Worm (Caenorhabditis elegans) whole organism, L4 larva: ENCODE results near the gene H01G02.4.
A peak's percentile ranks its signal among the peaks of the same experiment; 100 is the strongest.

Experiments used
- F10B5.3 ChIP-seq: sonication (generic microtip); optimal IDR thresholded peaks from 2 replicates; lab custom pipeline; 2016; ENCODE audit warnings: mild to moderate bottlenecking, missing genetic modification characterization, missing compliant biosample characterization
- F26F4.8 ChIP-seq: fragments of 200-800 bp; sonication (Bioruptor generic); conservative IDR thresholded peaks from 2 replicates; pipeline ENCODE4 v1.3.6; 2022; ENCODE audit warnings: missing genetic modification characterization, missing compliant biosample characterization
- F44E2.7 ChIP-seq: fragments of 200-800 bp; sonication (Bioruptor generic); IDR thresholded peaks from 2 replicates; pipeline ENCODE4 v2.1.2; 2022; ENCODE audit warnings: missing genetic modification characterization, missing compliant biosample characterization
- F49E8.2 ChIP-seq: sonication (generic microtip); optimal IDR thresholded peaks from 2 replicates; lab custom pipeline; 2016; ENCODE audit warnings: missing compliant biosample characterization, mild to moderate bottlenecking, missing genetic modification characterization, borderline replicate concordance
- T20F7.1 ChIP-seq: fragments of 200-800 bp; sonication (Bioruptor generic); optimal IDR thresholded peaks from 2 replicates; lab custom pipeline; 2018; ENCODE audit warnings: mild to moderate bottlenecking, missing genetic modification characterization, missing compliant biosample characterization
- Y48G9A.11 ChIP-seq: fragments of 200-800 bp; sonication (Bioruptor generic); IDR thresholded peaks from 2 replicates; pipeline ENCODE4 v1.3.6; 2022; ENCODE audit warnings: missing genetic modification reagents, missing genetic modification characterization, missing compliant biosample characterization
- Y75B8A.6 ChIP-seq: fragments of 200-800 bp; sonication (Bioruptor generic); IDR thresholded peaks from 2 replicates; pipeline ENCODE4 v1.3.6; 2022; ENCODE audit warnings: missing genetic modification reagents, missing genetic modification characterization, missing compliant biosample characterization
- ZK337.2 ChIP-seq: fragments of 200-800 bp; sonication (Bioruptor generic); IDR thresholded peaks from 2 replicates; pipeline ENCODE4 v1.3.6; 2022; ENCODE audit warnings: missing genetic modification reagents, missing genetic modification characterization, missing compliant biosample characterization
- ama-1 ChIP-seq: fragments of 150-350 bp; optimal IDR thresholded peaks from 2 replicates; lab custom pipeline; 2014; ENCODE audit warnings: inconsistent platforms, mixed read lengths
- arid-1 ChIP-seq: fragments of 200-800 bp; sonication (Bioruptor generic); conservative IDR thresholded peaks from 2 replicates; pipeline ENCODE4 v1.3.6; 2022; ENCODE audit warnings: missing genetic modification reagents, missing genetic modification characterization, missing compliant biosample characterization
- attf-4 ChIP-seq: sonication (generic microtip); optimal IDR thresholded peaks from 3 replicates; lab custom pipeline; 2017; ENCODE audit warnings: missing biosample characterization, missing genetic modification characterization
- ceh-20 ChIP-seq: fragments of 200-800 bp; sonication (Bioruptor generic); IDR thresholded peaks from 2 replicates; pipeline ENCODE4 v1.3.6; 2022; ENCODE audit warnings: missing genetic modification reagents, missing genetic modification characterization, missing compliant biosample characterization
- ceh-62 ChIP-seq: sonication (generic microtip); optimal IDR thresholded peaks from 2 replicates; lab custom pipeline; 2017; ENCODE audit warnings: missing biosample characterization, missing genetic modification characterization
- ceh-82 ChIP-seq: sonication (generic microtip); optimal IDR thresholded peaks from 2 replicates; lab custom pipeline; 2017; ENCODE audit warnings: missing biosample characterization, missing genetic modification characterization
- ces-1 ChIP-seq: fragments of 150-350 bp; sonication (generic microtip); optimal IDR thresholded peaks from 4 replicates; lab custom pipeline; 2014; ENCODE audit warnings: missing biosample characterization, missing genetic modification reagents, missing genetic modification characterization
- cey-2 ChIP-seq: sonication (generic microtip); optimal IDR thresholded peaks from 3 replicates; lab custom pipeline; 2017; ENCODE audit warnings: missing genetic modification characterization, mild to moderate bottlenecking, missing compliant biosample characterization, antibody characterized with exemption, borderline replicate concordance; ENCODE audit not compliant: insufficient read depth
- daf-12 ChIP-seq: fragments of 150-350 bp; optimal IDR thresholded peaks from 2 replicates; lab custom pipeline; 2014; ENCODE audit warnings: missing biosample characterization, missing genetic modification reagents, missing genetic modification characterization
- daf-19 ChIP-seq: fragments of 200-800 bp; sonication (Bioruptor generic); conservative IDR thresholded peaks from 2 replicates; pipeline ENCODE4 v1.3.6; 2022; ENCODE audit warnings: missing genetic modification characterization, missing compliant biosample characterization
- daf-8 ChIP-seq: fragments of 200-800 bp; sonication (Bioruptor generic); IDR thresholded peaks from 2 replicates; pipeline ENCODE4 v1.3.6; 2022; ENCODE audit warnings: missing genetic modification characterization, missing compliant biosample characterization
- dmd-8 ChIP-seq: fragments of 200-800 bp; sonication (Bioruptor generic); IDR thresholded peaks from 2 replicates; pipeline ENCODE4 v1.3.6; 2022; ENCODE audit warnings: missing genetic modification characterization, missing compliant biosample characterization
- egl-27 ChIP-seq: sonication (generic microtip); optimal IDR thresholded peaks from 3 replicates; lab custom pipeline; 2017; ENCODE audit warnings: missing biosample characterization, missing genetic modification reagents, missing genetic modification characterization
- egl-43 ChIP-seq: fragments of 200-800 bp; sonication (Bioruptor generic); IDR thresholded peaks from 2 replicates; pipeline ENCODE4 v1.3.6; 2022; ENCODE audit warnings: missing genetic modification reagents, missing genetic modification characterization, missing compliant biosample characterization
- gei-8 ChIP-seq: fragments of 200-800 bp; sonication (Bioruptor generic); optimal IDR thresholded peaks from 2 replicates; lab custom pipeline; 2018; ENCODE audit warnings: mild to moderate bottlenecking, missing genetic modification characterization, missing compliant biosample characterization
- jun-1 ChIP-seq: fragments of 150-350 bp; optimal IDR thresholded peaks from 2 replicates; lab custom pipeline; 2014; ENCODE audit warnings: missing biosample characterization, missing genetic modification reagents, missing genetic modification characterization
- lim-7 ChIP-seq: fragments of 200-800 bp; sonication (Bioruptor generic); IDR thresholded peaks from 2 replicates; pipeline ENCODE4 v1.3.6; 2022; ENCODE audit warnings: missing genetic modification characterization, missing compliant biosample characterization
- lin-13 ChIP-seq: fragments of 150-350 bp; optimal IDR thresholded peaks from 2 replicates; lab custom pipeline; 2014; ENCODE audit warnings: missing biosample characterization, missing genetic modification reagents, missing genetic modification characterization
- lin-38 ChIP-seq: fragments of 200-800 bp; sonication (Bioruptor generic); IDR thresholded peaks from 2 replicates; pipeline ENCODE4 v1.3.6; 2022; ENCODE audit warnings: missing genetic modification reagents, missing genetic modification characterization, missing compliant biosample characterization
- lsy-2 ChIP-seq, 2 experiments: fragments of 150-350 bp in 1 of 2; sonication (generic microtip) in 1 of 2; optimal IDR thresholded peaks; 2 replicates each; lab custom pipeline; 2014 to 2017; ENCODE audit warnings: missing biosample characterization in 2 of 2, missing genetic modification characterization in 2 of 2
- madf-5 ChIP-seq, 2 experiments: fragments of 200-800 bp; sonication (Bioruptor generic); IDR thresholded peaks; 2 replicates each; pipeline ENCODE4 v1.3.6; 2022; ENCODE audit warnings: missing compliant biosample characterization in 2 of 2, missing genetic modification characterization in 2 of 2
- mdl-1 ChIP-seq, 2 experiments: fragments of 150-350 bp in 1 of 2; sonication (generic microtip) in 1 of 2; optimal IDR thresholded peaks; 2 replicates each; lab custom pipeline; 2014 to 2017; ENCODE audit warnings: missing biosample characterization in 2 of 2, missing genetic modification characterization in 2 of 2
- mxl-2 ChIP-seq: fragments of 200-800 bp; sonication (Bioruptor generic); conservative IDR thresholded peaks from 2 replicates; pipeline ENCODE4 v1.3.6; 2022; ENCODE audit warnings: missing genetic modification reagents, missing genetic modification characterization, missing compliant biosample characterization
- mxl-3 ChIP-seq: fragments of 200-800 bp; sonication (Bioruptor generic); optimal IDR thresholded peaks from 2 replicates; lab custom pipeline; 2018; ENCODE audit warnings: mild to moderate bottlenecking, missing genetic modification characterization, missing compliant biosample characterization
- nhr-102 ChIP-seq: sonication (generic microtip); optimal IDR thresholded peaks from 2 replicates; lab custom pipeline; 2016; ENCODE audit warnings: mild to moderate bottlenecking, missing genetic modification characterization, moderate library complexity, missing compliant biosample characterization
- nhr-11 ChIP-seq: fragments of 150-350 bp; optimal IDR thresholded peaks from 2 replicates; lab custom pipeline; 2014; ENCODE audit warnings: missing biosample characterization, missing genetic modification characterization
- nhr-25 ChIP-seq: sonication (generic microtip); optimal IDR thresholded peaks from 2 replicates; lab custom pipeline; 2017; ENCODE audit warnings: missing genetic modification characterization, mild to moderate bottlenecking, missing compliant biosample characterization, antibody characterized with exemption, moderate library complexity, borderline replicate concordance; ENCODE audit not compliant: insufficient read depth
- nhr-28 ChIP-seq: fragments of 150-350 bp; optimal IDR thresholded peaks from 2 replicates; lab custom pipeline; 2014; ENCODE audit warnings: missing biosample characterization, missing genetic modification characterization
- nhr-41 ChIP-seq: fragments of 200-800 bp; sonication (Bioruptor generic); IDR thresholded peaks from 2 replicates; pipeline ENCODE4 v1.3.6; 2022; ENCODE audit warnings: missing genetic modification reagents, missing genetic modification characterization, missing compliant biosample characterization
- nhr-42 ChIP-seq: fragments of 200-800 bp; sonication (Bioruptor generic); IDR thresholded peaks from 2 replicates; pipeline ENCODE4 v1.3.6; 2022; ENCODE audit warnings: missing genetic modification characterization, missing compliant biosample characterization
- nhr-48 ChIP-seq: sonication (generic microtip); optimal IDR thresholded peaks from 2 replicates; lab custom pipeline; 2016; ENCODE audit warnings: mild to moderate bottlenecking, missing genetic modification characterization, missing compliant biosample characterization
- pqm-1 ChIP-seq: sonication (generic microtip); optimal IDR thresholded peaks from 2 replicates; lab custom pipeline; 2017; ENCODE audit warnings: missing biosample characterization, missing genetic modification characterization
- skn-1 ChIP-seq: fragments of 150-350 bp; optimal IDR thresholded peaks from 2 replicates; lab custom pipeline; 2014; ENCODE audit warnings: missing biosample characterization, missing genetic modification characterization
- snpc-4 ChIP-seq: fragments of 150-350 bp; optimal IDR thresholded peaks from 2 replicates; lab custom pipeline; 2014; ENCODE audit warnings: missing biosample characterization, missing genetic modification characterization
- spr-1 ChIP-seq: sonication (generic microtip); optimal IDR thresholded peaks from 2 replicates; lab custom pipeline; 2016; ENCODE audit warnings: mild to moderate bottlenecking, missing genetic modification characterization, missing compliant biosample characterization
- spr-3 ChIP-seq: fragments of 200-800 bp; sonication (Bioruptor generic); optimal IDR thresholded peaks from 2 replicates; lab custom pipeline; 2018; ENCODE audit warnings: mild to moderate bottlenecking, missing genetic modification characterization, missing compliant biosample characterization
- unc-130 ChIP-seq: sonication (generic microtip); optimal IDR thresholded peaks from 2 replicates; lab custom pipeline; 2016; ENCODE audit warnings: missing genetic modification reagents, missing genetic modification characterization, missing compliant biosample characterization
- unc-39 ChIP-seq: sonication (generic microtip); optimal IDR thresholded peaks from 2 replicates; lab custom pipeline; 2017; ENCODE audit warnings: missing biosample characterization, missing genetic modification characterization
- unc-62 ChIP-seq, 3 experiments: fragments of 150-350 bp in 1 of 3; sonication (generic microtip); optimal IDR thresholded peaks in 2 of 3; peaks in 1 of 3; 1 replicate in 1 of 3; 2 replicates in 2 of 3; lab custom pipeline; 2014 to 2017; ENCODE audit warnings: missing biosample characterization in 3 of 3, missing genetic modification characterization in 3 of 3, missing genetic modification reagents in 3 of 3, missing genotype in 1 of 3
- zag-1 ChIP-seq: fragments of 150-350 bp; optimal IDR thresholded peaks from 2 replicates; lab custom pipeline; 2014; ENCODE audit warnings: missing biosample characterization, missing genetic modification characterization
- zip-2 ChIP-seq: fragments of 150-350 bp; optimal IDR thresholded peaks from 2 replicates; lab custom pipeline; 2014; ENCODE audit warnings: missing biosample characterization, missing genetic modification characterization
- ztf-11 ChIP-seq: fragments of 150-350 bp; optimal IDR thresholded peaks from 2 replicates; lab custom pipeline; 2014; ENCODE audit warnings: missing biosample characterization, missing genetic modification characterization

The H01G02.4 gene

DNA sequence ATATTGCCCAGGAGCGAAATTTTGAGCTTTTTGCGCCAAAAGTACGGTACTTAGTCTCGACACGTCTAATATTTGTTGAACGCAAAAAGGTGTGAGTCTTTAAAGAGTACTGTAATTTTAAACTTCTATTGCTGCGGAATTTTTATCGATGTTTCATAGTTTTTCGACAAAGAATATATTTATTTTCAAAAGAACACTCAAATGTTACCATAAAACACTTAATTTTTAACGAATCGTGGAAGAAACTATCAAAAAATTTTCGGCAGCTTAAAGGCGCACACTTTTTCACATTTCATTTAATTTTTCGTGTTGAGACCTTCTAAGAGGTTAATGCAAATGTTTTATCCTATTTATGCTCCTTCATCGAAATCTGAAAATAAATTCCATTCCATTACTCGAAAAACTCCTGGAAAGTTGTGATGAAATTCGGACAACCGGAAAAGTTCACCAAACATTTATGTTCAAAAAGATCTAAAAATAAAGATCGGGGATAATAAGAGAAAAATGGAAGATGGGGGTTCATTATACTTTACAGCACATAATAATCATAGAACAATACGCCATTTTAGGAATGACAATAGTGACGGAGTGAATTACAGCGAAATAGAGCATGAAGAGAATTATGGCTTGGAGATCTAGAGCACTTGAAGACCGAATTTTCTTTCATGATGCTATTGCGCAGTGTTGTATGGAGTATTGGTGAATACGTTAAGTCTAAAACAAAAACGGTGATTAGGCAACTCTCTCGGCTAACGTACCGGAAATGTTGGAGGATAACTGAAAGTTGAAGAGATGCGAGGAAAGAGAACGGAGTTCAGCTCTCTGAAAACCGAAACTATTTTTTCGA lies 17.3 kb upstream of the H01G02.4 start (continued):
- no peak for TF ChIP-seq F44E2.7 (GFP tag; lab: Robert Waterston, UW)
- TF ChIP-seq mxl-3 (GFP tag; lab: Kevin White, UChicago): no peak
- no peak for TF ChIP-seq spr-3 (GFP tag; lab: Kevin White, UChicago)
- no peak for TF ChIP-seq ceh-20 (GFP tag; lab: Robert Waterston, UW)
- TF ChIP-seq nhr-102 (tag; lab: Kevin White, UChicago): no peak
- TF ChIP-seq cey-2 (tag; lab: Kevin White, UChicago): no peak
- TF ChIP-seq mdl-1 (tag; optimal IDR thresholded peaks at IDR 0.05; lab: Kevin White, UChicago): no peak
- no peak for TF ChIP-seq Y75B8A.6 (GFP tag; lab: Robert Waterston, UW)
- peak; percentile 47 for TF ChIP-seq lin-38 (GFP tag; lab: Robert Waterston, UW)
- no peak for TF ChIP-seq nhr-41 (GFP tag; lab: Robert Waterston, UW)
- no peak for TF ChIP-seq gei-8 (GFP tag; lab: Kevin White, UChicago)
- no peak for TF ChIP-seq ces-1 (GFP tag; lab: Kevin White, UChicago)
- TF ChIP-seq snpc-4: no peak
- peak; percentile 44 for TF ChIP-seq lin-13 (GFP tag; lab: Kevin White, UChicago)
- no peak for TF ChIP-seq ZK337.2 (GFP tag; lab: Robert Waterston, UW)
- no peak for TF ChIP-seq F10B5.3 (tag; lab: Kevin White, UChicago)
- no peak for TF ChIP-seq nhr-48
- no peak for TF ChIP-seq mxl-2
- no peak for TF ChIP-seq ceh-62
- no peak for TF ChIP-seq spr-1
- no peak for TF ChIP-seq dmd-8 (GFP tag; lab: Robert Waterston, UW)
- TF ChIP-seq T20F7.1 (GFP tag; lab: Kevin White, UChicago): peak; percentile 39
- TF ChIP-seq skn-1 (tag; lab: Kevin White, UChicago): no peak
- no peak for TF ChIP-seq unc-39 (tag; lab: Kevin White, UChicago)
- no peak for TF ChIP-seq daf-8 (GFP tag; lab: Robert Waterston, UW)
- peak; percentile 3 for TF ChIP-seq unc-130 (GFP tag; lab: Kevin White, UChicago)
- peak; percentile 22; the same call in 1 of the 2 replicates for TF ChIP-seq arid-1 (GFP tag; lab: Robert Waterston, UW)
- no peak for TF ChIP-seq nhr-42
- no peak for TF ChIP-seq pqm-1 (tag; lab: Kevin White, UChicago)
- no peak for TF ChIP-seq nhr-25
- TF ChIP-seq daf-12: no peak
- TF ChIP-seq lsy-2 (tag; optimal IDR thresholded peaks at IDR 0.05; lab: Kevin White, UChicago): peak in 1 of 2 experiments; percentile 2
- TF ChIP-seq unc-62 (GFP tag; optimal IDR thresholded peaks at IDR 0.05 in 1 of 2; lab: Kevin White, UChicago): no peak
- TF ChIP-seq unc-62 (tag; optimal IDR thresholded peaks at IDR 0.05; lab: Kevin White, UChicago): no peak
- no peak for TF ChIP-seq lim-7
- no peak for TF ChIP-seq F26F4.8 (GFP tag; lab: Robert Waterston, UW)
- no peak for TF ChIP-seq attf-4
- no peak for TF ChIP-seq daf-19 (GFP tag; lab: Robert Waterston, UW)
- TF ChIP-seq ceh-82 (tag; lab: Kevin White, UChicago): no peak
- no peak for TF ChIP-seq zag-1
- 0 out of 4 replicates have a peak, but pooled peaks have one; percentile 4 to 13 for TF ChIP-seq madf-5 (GFP tag; IDR thresholded peaks at IDR 0.05; lab: Robert Waterston, UW)
- TF ChIP-seq jun-1 (tag; lab: Kevin White, UChicago): no peak
- no peak for TF ChIP-seq nhr-11 (tag; lab: Kevin White, UChicago)
- peak; percentile 64 for TF ChIP-seq Y48G9A.11
- no peak for TF ChIP-seq nhr-28 (tag; lab: Kevin White, UChicago)
- no peak for TF ChIP-seq egl-27 (tag; lab: Kevin White, UChicago)
- no peak for TF ChIP-seq zip-2 (tag; lab: Kevin White, UChicago)
- TF ChIP-seq ama-1: peak; percentile 82
- peak; percentile 67 for TF ChIP-seq F49E8.2 (tag; lab: Kevin White, UChicago)
- TF ChIP-seq ztf-11 (tag; lab: Kevin White, UChicago): no peak
- TF ChIP-seq egl-43 (GFP tag; lab: Robert Waterston, UW): no peak
